Fruit fly (Drosophila melanogaster): Measurements from ENCODE around the gene CG12811.

The CG12811 gene

DNA sequence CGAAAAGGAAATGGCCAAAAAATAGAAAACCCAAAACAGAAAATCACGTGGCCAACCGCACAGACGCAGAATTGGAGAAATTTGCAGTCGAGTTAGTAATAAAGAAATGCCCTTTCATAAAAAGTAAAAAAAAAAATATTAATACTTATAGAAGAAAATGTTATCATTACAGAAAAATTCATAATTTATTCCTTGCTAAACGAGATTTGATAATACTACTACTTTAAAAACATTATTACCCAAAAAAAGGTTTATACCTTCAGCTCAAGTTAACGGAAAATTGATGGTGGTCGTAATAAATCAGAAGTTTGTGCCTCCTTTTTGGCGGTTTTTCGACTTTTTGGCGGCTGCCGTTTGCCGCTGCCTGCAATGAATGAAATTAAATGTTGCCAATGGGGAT is 20.2 kb downstream of the CG12811 start (continued):
- no peak for TF ChIP-seq CG10669 (GFP tag; optimal IDR thresholded peaks at IDR 0.05)
- TF ChIP-seq Sox102F (GFP tag; optimal IDR thresholded peaks at IDR 0.05): no peak
- peak; percentile 23 for TF ChIP-seq Eip78C (GFP tag)
- no peak for TF ChIP-seq CG11762 (GFP tag; optimal IDR thresholded peaks at IDR 0.05; ENCODE audit: insufficient read depth)
- TF ChIP-seq Blimp-1 (GFP tag; optimal IDR thresholded peaks at IDR 0.05): no peak
- TF ChIP-seq net (GFP tag; optimal IDR thresholded peaks at IDR 0.05): no peak
- TF ChIP-seq Met (GFP tag; optimal IDR thresholded peaks at IDR 0.05): no peak
- TF ChIP-seq CG6276 (GFP tag; optimal IDR thresholded peaks at IDR 0.05): peak; percentile 59

DNA sequence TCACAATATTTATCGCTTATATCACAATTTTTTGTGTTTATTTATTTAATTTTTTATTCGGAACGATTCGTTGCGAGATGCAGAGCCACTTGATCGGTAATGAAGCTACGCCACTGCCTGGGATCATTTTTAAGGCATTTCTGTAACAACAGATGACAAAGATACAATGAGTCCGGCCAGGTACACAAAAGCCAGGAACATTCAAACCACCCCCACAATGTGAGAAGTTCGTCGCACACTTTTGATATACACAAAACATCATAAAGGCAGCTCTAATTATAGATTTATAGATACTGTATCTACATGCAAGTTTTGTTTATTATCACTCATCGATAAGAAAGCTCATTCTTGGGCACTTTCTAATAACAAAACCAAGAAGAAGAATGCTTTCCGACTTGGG is 23.5 kb downstream of the CG12811 start, which contains the start of gene CG31407:
Gene CG31407 (minus strand): TSS at position 101 of the 400 bp plus-strand sequence.
- TF ChIP-seq CG32006 (GFP tag; optimal IDR thresholded peaks at IDR 0.05): no peak

DNA sequence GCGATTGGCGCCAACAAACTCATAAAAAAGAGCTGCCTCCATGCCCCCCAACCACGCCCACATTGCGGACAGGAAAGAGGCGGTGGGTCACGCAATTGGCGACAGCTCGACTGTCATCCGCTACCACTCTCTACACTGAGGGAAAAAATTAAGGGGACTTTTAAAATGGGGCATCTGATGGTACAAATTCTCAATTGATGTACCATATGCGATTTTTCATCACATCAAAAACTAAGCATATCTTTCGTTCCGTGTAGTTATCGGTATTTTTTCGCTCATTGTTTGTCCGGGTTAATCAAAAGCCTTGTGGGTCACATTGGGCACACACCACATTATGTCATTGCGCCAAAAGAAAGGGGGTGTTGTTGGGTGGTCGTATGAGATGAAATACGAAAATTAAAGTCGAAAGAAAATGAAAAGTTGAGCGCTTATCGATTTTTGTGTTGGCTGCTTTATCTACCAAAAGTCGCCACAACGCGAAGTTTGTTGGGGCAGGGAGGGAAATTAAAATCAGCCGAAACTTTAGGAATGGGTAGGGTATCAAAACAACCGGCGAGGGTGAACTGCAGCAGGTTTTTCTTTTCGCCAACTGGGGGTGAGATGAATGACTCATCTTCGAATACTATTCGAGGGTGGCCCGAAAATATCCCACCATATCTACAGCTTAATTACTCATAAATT is 24.4 kb downstream of the CG12811 start:
- TF ChIP-seq vri (GFP tag; optimal IDR thresholded peaks at IDR 0.05) (peak; percentile 56), dsx (GFP tag; optimal IDR thresholded peaks at IDR 0.05; ENCODE audit: poor library complexity, severe bottlenecking) (no peak), CG6163 (GFP tag; IDR thresholded peaks at IDR 0.05) (peak; percentile 45; the same call in 1 of the 3 replicates), svp (GFP tag) (peak; percentile 48)

DNA sequence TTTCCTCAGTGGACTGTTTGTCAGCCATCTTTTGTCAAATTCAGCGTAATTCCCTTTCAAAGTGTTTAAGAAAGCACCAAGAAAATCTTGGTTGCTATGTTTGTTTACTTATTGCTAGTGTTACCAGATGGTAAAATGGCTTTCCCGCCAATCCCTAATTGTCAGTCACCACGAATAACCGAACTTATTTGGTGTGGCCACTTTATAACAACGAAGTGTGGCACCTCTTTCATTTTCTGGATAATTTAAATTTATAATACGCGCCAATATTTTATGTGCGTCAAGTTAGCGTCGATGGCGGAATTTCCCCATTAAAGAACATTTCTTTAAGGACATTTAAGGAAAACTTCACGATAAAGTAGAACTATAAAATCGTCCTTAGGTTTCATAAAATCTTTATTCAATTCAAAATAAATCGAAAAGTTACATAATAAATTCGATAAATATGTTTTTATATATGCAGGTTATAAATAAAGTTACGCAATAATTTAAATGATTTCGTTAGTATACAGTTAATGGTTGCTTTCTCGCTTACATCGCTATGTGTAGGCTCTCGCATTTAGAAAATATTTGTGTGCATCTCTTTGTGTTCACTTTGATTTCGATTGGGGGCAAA is 47.3 kb downstream of the CG12811 start, which contains the start of gene CG5359:
Gene CG5359 (minus strand): TSS at position 103 of the 616 bp plus-strand sequence.
- TF ChIP-seq fkh (GFP tag; optimal IDR thresholded peaks at IDR 0.05) (peak; percentile 98), vri (GFP tag; optimal IDR thresholded peaks at IDR 0.05) (peak; percentile 55), CG11762 (GFP tag; optimal IDR thresholded peaks at IDR 0.05; ENCODE audit: insufficient read depth) (no peak)
